Worm (Caenorhabditis elegans) whole organism, mixed stage, embryonic: ENCODE data around the gene ctsa-3.1.

Source experiments
- ceh-83 ChIP-seq: fragments of 200-800 bp; sonication (Bioruptor generic); optimal IDR thresholded peaks from 2 replicates; lab custom pipeline; 2018; ENCODE audit warnings: mild to moderate bottlenecking, missing genetic modification characterization, missing compliant biosample characterization
- ces-1 ChIP-seq: fragments of 150-350 bp; optimal IDR thresholded peaks from 2 replicates; lab custom pipeline; 2014; ENCODE audit warnings: missing biosample characterization, missing genetic modification reagents, missing genetic modification characterization
- ham-2 ChIP-seq: fragments of 200-800 bp; sonication (Bioruptor generic); optimal IDR thresholded peaks from 2 replicates; lab custom pipeline; 2018; ENCODE audit warnings: mild to moderate bottlenecking, missing genetic modification characterization, missing compliant biosample characterization
- lin-13 ChIP-seq: fragments of 150-350 bp; optimal IDR thresholded peaks from 2 replicates; lab custom pipeline; 2014; ENCODE audit warnings: missing biosample characterization, missing genetic modification characterization
- lsy-2 ChIP-seq: fragments of 150-350 bp; optimal IDR thresholded peaks from 2 replicates; lab custom pipeline; 2014; ENCODE audit warnings: missing biosample characterization, missing genetic modification characterization
- mab-5 ChIP-seq: fragments of 150-350 bp; optimal IDR thresholded peaks from 2 replicates; lab custom pipeline; 2014; ENCODE audit warnings: missing biosample characterization, missing genetic modification characterization
- mls-2 ChIP-seq: sonication (generic microtip); optimal IDR thresholded peaks from 2 replicates; lab custom pipeline; 2016; ENCODE audit warnings: mild to moderate bottlenecking, missing genetic modification characterization, moderate library complexity, missing compliant biosample characterization
- nhr-237 ChIP-seq: fragments of 150-350 bp; optimal IDR thresholded peaks from 2 replicates; lab custom pipeline; 2014; ENCODE audit warnings: missing biosample characterization, missing genetic modification characterization
- pha-4 ChIP-seq: fragments of 150-350 bp; optimal IDR thresholded peaks from 2 replicates; lab custom pipeline; 2018; ENCODE audit warnings: missing biosample characterization, missing genetic modification reagents, missing genetic modification characterization
- snpc-4 ChIP-seq: fragments of 150-350 bp; optimal IDR thresholded peaks from 2 replicates; lab custom pipeline; 2014; ENCODE audit warnings: missing biosample characterization, missing genetic modification characterization
- tbx-8 ChIP-seq: fragments of 200-800 bp; sonication (Bioruptor generic); optimal IDR thresholded peaks from 2 replicates; lab custom pipeline; 2018; ENCODE audit warnings: mild to moderate bottlenecking, missing genetic modification characterization, moderate library complexity, missing compliant biosample characterization
- unc-120 ChIP-seq: sonication (generic microtip); optimal IDR thresholded peaks from 2 replicates; lab custom pipeline; 2017; ENCODE audit warnings: missing genetic modification characterization, missing compliant biosample characterization; ENCODE audit not compliant: poor library complexity, severe bottlenecking
- unc-62 ChIP-seq: fragments of 150-350 bp; optimal IDR thresholded peaks from 2 replicates; lab custom pipeline; 2014; ENCODE audit warnings: missing biosample characterization, missing genetic modification reagents, missing genetic modification characterization

DNA sequence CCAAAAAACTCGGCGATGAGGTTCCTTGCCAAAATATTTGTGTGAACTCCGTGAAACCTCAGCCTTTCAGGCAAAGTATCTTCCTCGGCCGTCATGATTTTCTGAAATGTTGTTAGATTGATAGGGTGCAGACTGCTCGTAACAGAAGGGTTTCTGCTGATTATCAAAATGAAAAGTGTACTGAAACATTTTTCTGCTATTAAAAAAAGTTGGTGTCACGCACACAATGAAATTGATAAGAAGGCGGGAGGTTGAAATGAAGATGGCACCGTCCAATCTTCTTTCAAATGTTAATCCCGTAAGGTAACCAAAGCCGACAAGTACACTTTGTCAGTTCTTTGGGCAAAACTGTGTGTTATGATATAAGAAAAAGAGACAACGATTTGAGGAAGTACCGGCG lies 4.3 kb downstream of the ctsa-3.1 start:
- no peak for TF ChIP-seq lin-13 (tag; lab: Kevin White, UChicago)
- no peak for TF ChIP-seq unc-120 (tag; lab: Kevin White, UChicago)
- TF ChIP-seq snpc-4 (tag; lab: Kevin White, UChicago) = no peak
- TF ChIP-seq mls-2 (tag; lab: Kevin White, UChicago) = no peak
- no peak for TF ChIP-seq ham-2 (GFP tag; lab: Kevin White, UChicago)
- TF ChIP-seq unc-62 (GFP tag; lab: Kevin White, UChicago) = no peak
- TF ChIP-seq ceh-83 (GFP tag; lab: Kevin White, UChicago) = no peak
- no peak for TF ChIP-seq lsy-2 (tag; lab: Kevin White, UChicago)
- TF ChIP-seq pha-4 (tag; lab: Kevin White, UChicago) = no peak
- TF ChIP-seq nhr-237 = no peak
- no peak for TF ChIP-seq mab-5
- TF ChIP-seq ces-1 (GFP tag; lab: Kevin White, UChicago) = no peak
- no peak for TF ChIP-seq tbx-8 (GFP tag; lab: Kevin White, UChicago)
